Worm (Caenorhabditis elegans) whole organism, L4 larva: ENCODE results near the gene sms-2.
A peak's percentile ranks its signal among the peaks of the same experiment; 100 is the strongest.

Source experiments
- F26F4.8 ChIP-seq: fragments of 200-800 bp; sonication (Bioruptor generic); conservative IDR thresholded peaks from 2 replicates; pipeline ENCODE4 v1.3.6; 2022; ENCODE audit warnings: missing genetic modification characterization, missing compliant biosample characterization
- F44E2.7 ChIP-seq: fragments of 200-800 bp; sonication (Bioruptor generic); IDR thresholded peaks from 2 replicates; pipeline ENCODE4 v2.1.2; 2022; ENCODE audit warnings: missing genetic modification characterization, missing compliant biosample characterization
- F49E8.2 ChIP-seq: sonication (generic microtip); optimal IDR thresholded peaks from 2 replicates; lab custom pipeline; 2016; ENCODE audit warnings: missing compliant biosample characterization, mild to moderate bottlenecking, missing genetic modification characterization, borderline replicate concordance
- Y5F2A.4 ChIP-seq: fragments of 200-800 bp; sonication (Bioruptor generic); optimal IDR thresholded peaks from 2 replicates; lab custom pipeline; 2018; ENCODE audit warnings: mild to moderate bottlenecking, missing genetic modification characterization, missing compliant biosample characterization
- Y75B8A.6 ChIP-seq: fragments of 200-800 bp; sonication (Bioruptor generic); IDR thresholded peaks from 2 replicates; pipeline ENCODE4 v1.3.6; 2022; ENCODE audit warnings: missing genetic modification reagents, missing genetic modification characterization, missing compliant biosample characterization
- aha-1 ChIP-seq: fragments of 150-350 bp; peaks from one replicate; lab custom pipeline; 2014; ENCODE audit warnings: missing biosample characterization, missing genetic modification characterization
- aly-2 ChIP-seq: sonication (generic microtip); optimal IDR thresholded peaks from 2 replicates; lab custom pipeline; 2018; ENCODE audit warnings: missing biosample characterization, missing genetic modification characterization
- attf-4 ChIP-seq: sonication (generic microtip); optimal IDR thresholded peaks from 3 replicates; lab custom pipeline; 2017; ENCODE audit warnings: missing biosample characterization, missing genetic modification characterization
- ceh-20 ChIP-seq: fragments of 200-800 bp; sonication (Bioruptor generic); IDR thresholded peaks from 2 replicates; pipeline ENCODE4 v1.3.6; 2022; ENCODE audit warnings: missing genetic modification reagents, missing genetic modification characterization, missing compliant biosample characterization
- ctbp-1 ChIP-seq: fragments of 200-800 bp; sonication (Bioruptor generic); IDR thresholded peaks from 2 replicates; pipeline ENCODE4 v1.3.6; 2022; ENCODE audit warnings: missing genetic modification reagents, missing genetic modification characterization, missing compliant biosample characterization
- daf-19 ChIP-seq: fragments of 200-800 bp; sonication (Bioruptor generic); conservative IDR thresholded peaks from 2 replicates; pipeline ENCODE4 v1.3.6; 2022; ENCODE audit warnings: missing genetic modification characterization, missing compliant biosample characterization
- dmd-6 ChIP-seq: fragments of 200-800 bp; sonication (Bioruptor generic); IDR thresholded peaks from 2 replicates; pipeline ENCODE4 v1.3.6; 2022; ENCODE audit warnings: missing genetic modification reagents, missing genetic modification characterization, missing compliant biosample characterization
- dmd-9 ChIP-seq: fragments of 200-800 bp; sonication (Bioruptor generic); IDR thresholded peaks from 2 replicates; pipeline ENCODE4 v1.3.6; 2022; ENCODE audit warnings: missing genetic modification reagents, missing genetic modification characterization, missing compliant biosample characterization
- duxl-1 ChIP-seq: sonication (generic microtip); optimal IDR thresholded peaks from 2 replicates; lab custom pipeline; 2016; ENCODE audit warnings: mild to moderate bottlenecking, missing genetic modification characterization, moderate library complexity, missing compliant biosample characterization; ENCODE audit not compliant: poor library complexity
- dve-1 ChIP-seq: sonication (generic microtip); optimal IDR thresholded peaks from 2 replicates; lab custom pipeline; 2017; ENCODE audit warnings: antibody characterized with exemption, mild to moderate bottlenecking, missing genetic modification characterization, missing compliant biosample characterization; ENCODE audit not compliant: insufficient read depth
- fkh-10 ChIP-seq: fragments of 150-350 bp; optimal IDR thresholded peaks from 2 replicates; lab custom pipeline; 2014; ENCODE audit warnings: missing biosample characterization, missing genetic modification reagents, missing genetic modification characterization
- gei-8 ChIP-seq: fragments of 200-800 bp; sonication (Bioruptor generic); optimal IDR thresholded peaks from 2 replicates; lab custom pipeline; 2018; ENCODE audit warnings: mild to moderate bottlenecking, missing genetic modification characterization, missing compliant biosample characterization
- hif-1 ChIP-seq, 2 experiments: sonication (generic microtip); optimal IDR thresholded peaks; 2 replicates each; lab custom pipeline; 2016 to 2017; ENCODE audit warnings: missing compliant biosample characterization in 2 of 2, missing genetic modification characterization in 2 of 2, missing genetic modification reagents in 2 of 2, missing genotype in 2 of 2, mild to moderate bottlenecking in 1 of 2
- hmg-1.1 ChIP-seq: fragments of 200-800 bp; sonication (Bioruptor generic); IDR thresholded peaks from 2 replicates; pipeline ENCODE4 v1.3.6; 2022; ENCODE audit warnings: missing genetic modification reagents, missing genetic modification characterization, missing compliant biosample characterization
- jun-1 ChIP-seq: fragments of 150-350 bp; optimal IDR thresholded peaks from 2 replicates; lab custom pipeline; 2014; ENCODE audit warnings: missing biosample characterization, missing genetic modification reagents, missing genetic modification characterization
- lin-15B ChIP-seq: fragments of 150-350 bp; sonication (generic microtip); optimal IDR thresholded peaks from 3 replicates; lab custom pipeline; 2014; ENCODE audit warnings: missing biosample characterization, missing genetic modification characterization
- lin-39 ChIP-seq: fragments of 150-350 bp; optimal IDR thresholded peaks from 2 replicates; lab custom pipeline; 2014; ENCODE audit warnings: missing biosample characterization, missing genetic modification reagents, missing genetic modification characterization
- lir-3 ChIP-seq: sonication (generic microtip); optimal IDR thresholded peaks from 2 replicates; lab custom pipeline; 2016; ENCODE audit warnings: mild to moderate bottlenecking, missing genetic modification characterization, missing compliant biosample characterization
- lsy-2 ChIP-seq, 2 experiments: fragments of 150-350 bp in 1 of 2; sonication (generic microtip) in 1 of 2; optimal IDR thresholded peaks; 2 replicates each; lab custom pipeline; 2014 to 2017; ENCODE audit warnings: missing biosample characterization in 2 of 2, missing genetic modification characterization in 2 of 2
- madf-5 ChIP-seq, 2 experiments: fragments of 200-800 bp; sonication (Bioruptor generic); IDR thresholded peaks; 2 replicates each; pipeline ENCODE4 v1.3.6; 2022; ENCODE audit warnings: missing compliant biosample characterization in 2 of 2, missing genetic modification characterization in 2 of 2
- madf-9 ChIP-seq: fragments of 200-800 bp; sonication (Bioruptor generic); conservative IDR thresholded peaks from 2 replicates; pipeline ENCODE4 v1.3.6; 2022; ENCODE audit warnings: missing genetic modification reagents, missing genetic modification characterization, missing compliant biosample characterization
- mes-2 ChIP-seq: sonication (generic microtip); optimal IDR thresholded peaks from 2 replicates; lab custom pipeline; 2016; ENCODE audit warnings: missing genotype, mild to moderate bottlenecking, missing genetic modification characterization, missing compliant biosample characterization; ENCODE audit not compliant: poor library complexity, severe bottlenecking
- nhr-10 ChIP-seq: fragments of 150-350 bp; optimal IDR thresholded peaks from 2 replicates; lab custom pipeline; 2014; ENCODE audit warnings: missing biosample characterization, missing genetic modification characterization
- nhr-102 ChIP-seq: sonication (generic microtip); optimal IDR thresholded peaks from 2 replicates; lab custom pipeline; 2016; ENCODE audit warnings: mild to moderate bottlenecking, missing genetic modification characterization, moderate library complexity, missing compliant biosample characterization
- nhr-11 ChIP-seq: fragments of 150-350 bp; optimal IDR thresholded peaks from 2 replicates; lab custom pipeline; 2014; ENCODE audit warnings: missing biosample characterization, missing genetic modification characterization
- nhr-111 ChIP-seq: fragments of 200-800 bp; sonication (Bioruptor generic); optimal IDR thresholded peaks from 2 replicates; lab custom pipeline; 2018; ENCODE audit warnings: mild to moderate bottlenecking, missing genetic modification characterization, missing compliant biosample characterization
- nhr-25 ChIP-seq: sonication (generic microtip); optimal IDR thresholded peaks from 2 replicates; lab custom pipeline; 2017; ENCODE audit warnings: missing genetic modification characterization, mild to moderate bottlenecking, missing compliant biosample characterization, antibody characterized with exemption, moderate library complexity, borderline replicate concordance; ENCODE audit not compliant: insufficient read depth
- nhr-28 ChIP-seq: fragments of 150-350 bp; optimal IDR thresholded peaks from 2 replicates; lab custom pipeline; 2014; ENCODE audit warnings: missing biosample characterization, missing genetic modification characterization
- nhr-42 ChIP-seq: fragments of 200-800 bp; sonication (Bioruptor generic); IDR thresholded peaks from 2 replicates; pipeline ENCODE4 v1.3.6; 2022; ENCODE audit warnings: missing genetic modification characterization, missing compliant biosample characterization
- nhr-48 ChIP-seq: sonication (generic microtip); optimal IDR thresholded peaks from 2 replicates; lab custom pipeline; 2016; ENCODE audit warnings: mild to moderate bottlenecking, missing genetic modification characterization, missing compliant biosample characterization
- nhr-77 ChIP-seq: fragments of 150-350 bp; optimal IDR thresholded peaks from 2 replicates; lab custom pipeline; 2014; ENCODE audit warnings: missing biosample characterization, missing genetic modification characterization
- rbr-2 ChIP-seq: sonication (generic microtip); optimal IDR thresholded peaks from 2 replicates; lab custom pipeline; 2016; ENCODE audit warnings: missing genotype, missing genetic modification characterization, missing compliant biosample characterization
- saeg-2 ChIP-seq: fragments of 200-800 bp; sonication (Bioruptor generic); IDR thresholded peaks from 2 replicates; pipeline ENCODE4 v1.3.6; 2022; ENCODE audit warnings: missing genetic modification reagents, missing genetic modification characterization, missing compliant biosample characterization
- sdz-12 ChIP-seq: fragments of 200-800 bp; sonication (Bioruptor generic); optimal IDR thresholded peaks from 2 replicates; lab custom pipeline; 2018; ENCODE audit warnings: mild to moderate bottlenecking, missing genetic modification characterization, missing compliant biosample characterization
- set-16 ChIP-seq: fragments of 200-800 bp; sonication (Bioruptor generic); IDR thresholded peaks from 2 replicates; pipeline ENCODE4 v1.3.6; 2022; ENCODE audit warnings: missing genetic modification reagents, missing genetic modification characterization, missing compliant biosample characterization
- tra-1 ChIP-seq: fragments of 200-800 bp; sonication (Bioruptor generic); IDR thresholded peaks from 2 replicates; pipeline ENCODE4 v1.3.6; 2022; ENCODE audit warnings: missing genetic modification reagents, missing genetic modification characterization, missing compliant biosample characterization
- unc-130 ChIP-seq: sonication (generic microtip); optimal IDR thresholded peaks from 2 replicates; lab custom pipeline; 2016; ENCODE audit warnings: missing genetic modification reagents, missing genetic modification characterization, missing compliant biosample characterization
- unc-39 ChIP-seq: sonication (generic microtip); optimal IDR thresholded peaks from 2 replicates; lab custom pipeline; 2017; ENCODE audit warnings: missing biosample characterization, missing genetic modification characterization
- unc-62 ChIP-seq, 3 experiments: fragments of 150-350 bp in 1 of 3; sonication (generic microtip); optimal IDR thresholded peaks in 2 of 3; peaks in 1 of 3; 1 replicate in 1 of 3; 2 replicates in 2 of 3; lab custom pipeline; 2014 to 2017; ENCODE audit warnings: missing biosample characterization in 3 of 3, missing genetic modification characterization in 3 of 3, missing genetic modification reagents in 3 of 3, missing genotype in 1 of 3
- zag-1 ChIP-seq: fragments of 150-350 bp; optimal IDR thresholded peaks from 2 replicates; lab custom pipeline; 2014; ENCODE audit warnings: missing biosample characterization, missing genetic modification characterization
- zfp-3 ChIP-seq: fragments of 200-800 bp; sonication (Bioruptor generic); conservative IDR thresholded peaks from 2 replicates; pipeline ENCODE4 v1.3.6; 2022; ENCODE audit warnings: missing genetic modification reagents, missing genetic modification characterization, missing compliant biosample characterization

Gene sms-2

DNA sequence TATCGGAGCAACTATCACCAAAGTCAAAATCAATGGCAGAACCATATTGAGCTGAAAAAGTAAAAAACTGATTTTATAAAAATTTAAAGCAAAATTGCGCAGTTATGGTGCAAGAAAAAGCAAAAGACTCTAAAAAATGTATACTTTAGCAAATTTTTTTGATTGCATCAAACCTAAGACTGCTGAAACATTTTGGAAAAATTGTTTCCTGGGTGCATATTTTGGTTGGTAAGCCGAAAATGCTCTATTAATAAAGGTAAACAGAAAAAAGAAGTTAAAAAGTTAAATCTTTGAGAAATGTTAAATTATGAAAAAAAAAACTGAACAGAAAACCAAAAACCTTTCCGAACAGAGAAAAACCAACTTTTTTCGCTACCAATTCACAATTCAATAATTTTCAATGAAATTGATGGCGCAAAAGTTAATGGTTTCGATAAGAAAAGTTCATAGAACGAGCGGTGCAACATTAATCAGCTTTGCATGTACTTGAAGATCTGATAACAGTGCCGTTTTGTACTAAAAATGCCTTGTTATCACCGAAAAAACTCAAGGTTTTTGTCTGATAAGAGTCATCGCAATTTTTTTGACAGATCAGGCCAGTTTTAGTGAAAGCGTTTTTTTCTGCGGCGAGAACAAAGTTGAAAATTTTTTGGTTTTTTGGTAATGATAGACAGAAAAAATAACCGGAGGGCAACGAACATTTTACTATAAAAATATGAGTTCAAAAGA, 29.4 kb upstream of the sms-2 start, which contains the start of gene abhd-3.2 (continued):
- peak; percentile 97 for TF ChIP-seq dve-1 (tag; lab: Kevin White, UChicago)
- TF ChIP-seq sdz-12: no peak
- TF ChIP-seq F49E8.2 (tag; lab: Kevin White, UChicago): no peak
- no peak for TF ChIP-seq jun-1 (tag; lab: Kevin White, UChicago)
- no peak for TF ChIP-seq set-16 (GFP tag; lab: Robert Waterston, UW)
- no peak for TF ChIP-seq Y5F2A.4
- TF ChIP-seq daf-19 (GFP tag; lab: Robert Waterston, UW): no peak
- no peak for TF ChIP-seq nhr-25
- TF ChIP-seq lsy-2 (tag; optimal IDR thresholded peaks at IDR 0.05; lab: Kevin White, UChicago): peak in 1 of 2 experiments; percentile 51
- TF ChIP-seq fkh-10 (GFP tag; lab: Kevin White, UChicago): no peak
- TF ChIP-seq duxl-1: no peak
- TF ChIP-seq nhr-42 (GFP tag; lab: Robert Waterston, UW): 0 out of 2 replicates have a peak, but pooled peaks have one; percentile 23
- no peak for TF ChIP-seq aly-2
- TF ChIP-seq tra-1 (GFP tag; lab: Robert Waterston, UW): peak; percentile 97
- peak; percentile 86 for TF ChIP-seq nhr-48 (tag; lab: Kevin White, UChicago)

DNA sequence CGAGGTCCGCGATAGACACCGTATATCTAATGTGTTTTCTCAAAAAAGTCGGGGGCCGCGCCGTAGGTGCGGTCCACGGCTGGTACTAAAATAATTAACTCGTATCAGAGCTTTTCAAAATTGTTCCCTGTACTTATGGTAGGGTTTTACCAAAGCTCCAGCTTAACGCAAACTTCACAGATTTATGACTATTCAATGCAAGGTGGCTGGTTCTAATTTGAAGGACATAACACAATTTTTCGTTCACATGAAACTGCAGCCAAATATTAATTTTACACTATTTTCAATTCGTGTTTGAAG, 26.5 kb upstream of the sms-2 start:
- TF ChIP-seq dmd-9 (GFP tag; lab: Robert Waterston, UW) (no peak), attf-4 (no peak), zfp-3 (GFP tag; lab: Robert Waterston, UW) (no peak), lin-39 (tag; lab: Kevin White, UChicago) (no peak), saeg-2 (GFP tag; lab: Robert Waterston, UW) (no peak), aly-2 (no peak), nhr-77 (no peak), nhr-10 (tag; lab: Kevin White, UChicago) (no peak), rbr-2 (tag; lab: Kevin White, UChicago) (no peak), ctbp-1 (no peak), F44E2.7 (no peak), madf-9 (GFP tag; lab: Robert Waterston, UW) (no peak), madf-5 (GFP tag; IDR thresholded peaks at IDR 0.05; lab: Robert Waterston, UW) (no peak), Y75B8A.6 (no peak)
- TF ChIP-seq, all 104 proteins: peak for 0

DNA sequence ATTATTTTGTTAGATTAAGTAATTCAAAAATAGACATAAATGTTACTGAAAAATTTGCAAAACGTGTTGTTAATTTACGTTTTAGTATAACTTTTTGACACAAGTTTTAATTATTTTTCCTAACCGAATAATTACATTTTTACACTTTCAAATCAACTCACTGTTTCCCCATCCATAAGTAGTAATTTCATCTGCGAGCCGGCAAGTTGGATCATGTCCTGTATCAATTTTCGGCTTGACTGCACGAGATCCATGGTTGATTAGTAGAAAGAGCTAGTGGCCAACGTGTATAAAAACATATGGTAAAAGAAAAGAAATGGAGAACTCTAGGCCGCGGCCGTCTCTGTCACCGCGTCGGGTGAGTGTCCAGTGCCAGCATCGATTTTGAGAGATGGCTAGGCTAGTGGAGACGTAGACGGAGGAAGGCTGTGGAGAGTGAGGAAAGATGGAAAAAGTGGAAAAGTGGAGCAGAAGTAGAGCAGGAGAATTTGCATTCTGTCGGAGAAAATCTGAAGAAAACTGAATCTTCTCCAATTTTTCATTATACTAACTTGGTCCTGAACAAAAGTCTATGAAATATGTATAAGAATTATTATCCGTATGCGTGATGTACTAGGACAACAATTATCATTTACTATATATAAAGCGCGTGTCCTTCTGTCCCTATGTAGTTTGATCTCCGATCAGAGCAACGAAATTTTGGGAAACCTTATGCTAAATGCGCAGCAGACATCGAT, 26.0 kb upstream of the sms-2 start, which contains the start of gene vps-45:
Gene vps-45 (minus strand): TSS at position 350 of the 737 bp plus-strand sequence.
- TF ChIP-seq nhr-102 (tag; lab: Kevin White, UChicago): no peak
- no peak for TF ChIP-seq zag-1 (tag; lab: Kevin White, UChicago)
- TF ChIP-seq gei-8: no peak
- peak; percentile 13 for TF ChIP-seq dve-1 (tag; lab: Kevin White, UChicago)
- no peak for TF ChIP-seq F49E8.2 (tag; lab: Kevin White, UChicago)
- peak; percentile 37 for TF ChIP-seq dmd-6 (GFP tag; lab: Robert Waterston, UW)
- TF ChIP-seq lir-3 (tag; lab: Kevin White, UChicago): no peak
- no peak for TF ChIP-seq nhr-11 (tag; lab: Kevin White, UChicago)
- TF ChIP-seq hif-1 (tag; optimal IDR thresholded peaks at IDR 0.05; lab: Kevin White, UChicago): peak in 1 of 2 experiments; percentile 38
- TF ChIP-seq unc-39 (tag; lab: Kevin White, UChicago): no peak
- TF ChIP-seq hmg-1.1 (GFP tag; lab: Robert Waterston, UW): peak; percentile 77
- peak; percentile 80 for TF ChIP-seq mes-2 (tag; lab: Kevin White, UChicago)
- no peak for TF ChIP-seq unc-62 (GFP tag; optimal IDR thresholded peaks at IDR 0.05 in 1 of 2; lab: Kevin White, UChicago)
- no peak for TF ChIP-seq unc-62 (tag; optimal IDR thresholded peaks at IDR 0.05; lab: Kevin White, UChicago)
- TF ChIP-seq aha-1 (tag; lab: Kevin White, UChicago): peak; percentile 78
- TF ChIP-seq lin-15B: no peak
- TF ChIP-seq fkh-10 (GFP tag; lab: Kevin White, UChicago): peak; percentile 9
- peak; percentile 37 for TF ChIP-seq duxl-1
- no peak for TF ChIP-seq ceh-20 (GFP tag; lab: Robert Waterston, UW)
- TF ChIP-seq F26F4.8 (GFP tag; lab: Robert Waterston, UW): no peak
- no peak for TF ChIP-seq unc-130 (GFP tag; lab: Kevin White, UChicago)
- no peak for TF ChIP-seq tra-1 (GFP tag; lab: Robert Waterston, UW)
- no peak for TF ChIP-seq nhr-111 (GFP tag; lab: Kevin White, UChicago)
- no peak for TF ChIP-seq nhr-28
